Fruit fly (Drosophila melanogaster): Measurements from ENCODE around the gene CG14609.
A peak's percentile ranks its signal among the peaks of the same experiment; 100 is the strongest.

CG14609 gene

dm6 chr3R:7249460-7249859 lies 48.7 kb downstream of the CG14609 start, which contains the start of the genes CG1227 and Dtwd2 (continued):
- peak; percentile 86 for TF ChIP-seq Bteb2 (GFP tag; optimal IDR thresholded peaks at IDR 0.05)
- TF ChIP-seq ttk (GFP tag; IDR thresholded peaks at IDR 0.05), result peak; percentile 91
- TF ChIP-seq CG10274 (GFP tag; optimal IDR thresholded peaks at IDR 0.05), result peak; percentile 60
- TF ChIP-seq wek (GFP tag; optimal IDR thresholded peaks at IDR 0.05), result no peak
- peak; percentile 90 for TF ChIP-seq E2f1 (GFP tag; IDR thresholded peaks at IDR 0.05)
- peak; percentile 93 for TF ChIP-seq CG9817 (tag; optimal IDR thresholded peaks at IDR 0.05)
- peak; percentile 72 for TF ChIP-seq kah (GFP tag; optimal IDR thresholded peaks at IDR 0.05)
- TF ChIP-seq CG15479 (GFP tag; optimal IDR thresholded peaks at IDR 0.05), result no peak
- TF ChIP-seq CG17385 (GFP tag; optimal IDR thresholded peaks at IDR 0.05), result peak; percentile 88
- TF ChIP-seq Usf (GFP tag; optimal IDR thresholded peaks at IDR 0.05), result peak; percentile 65
- TF ChIP-seq CG3065 (GFP tag; optimal IDR thresholded peaks at IDR 0.05), result peak; percentile 11
- TF ChIP-seq CG14667 (GFP tag; IDR thresholded peaks at IDR 0.05), result peak; percentile 79
- peak; percentile 94 for TF ChIP-seq nerfin-1 (tag; optimal IDR thresholded peaks at IDR 0.05)
- peak; percentile 93 for TF ChIP-seq CG18599 (GFP tag; optimal IDR thresholded peaks at IDR 0.05)
- peak; percentile 84 for TF ChIP-seq CG14441 (GFP tag; IDR thresholded peaks at IDR 0.05)
- TF ChIP-seq CG7271 (tag; optimal IDR thresholded peaks at IDR 0.05), result peak; percentile 78
- peak; percentile 76 for TF ChIP-seq Hr3 (GFP tag; optimal IDR thresholded peaks at IDR 0.05)
- no peak for TF ChIP-seq knrl (GFP tag; IDR thresholded peaks at IDR 0.05; ENCODE audit: partially characterized antibody)
- TF ChIP-seq MTF-1 (GFP tag; optimal IDR thresholded peaks at IDR 0.05; ENCODE audit: borderline replicate concordance), result peak; percentile 76
- peak; percentile 77 for TF ChIP-seq schlank (tag; optimal IDR thresholded peaks at IDR 0.05)
- TF ChIP-seq toy (GFP tag; IDR thresholded peaks at IDR 0.05), result peak; percentile 74
- no peak for TF ChIP-seq mirr (GFP tag; optimal IDR thresholded peaks at IDR 0.05)
- TF ChIP-seq Meics (GFP tag; optimal IDR thresholded peaks at IDR 0.05), result peak; percentile 94
- TF ChIP-seq CoRest (tag; optimal IDR thresholded peaks at IDR 0.05), result peak; percentile 96
- TF ChIP-seq lmd (GFP tag; IDR thresholded peaks at IDR 0.05), result peak; percentile 89
- TF ChIP-seq unpg (GFP tag; optimal IDR thresholded peaks at IDR 0.05), result peak; percentile 98
- peak; percentile 13 for TF ChIP-seq Bdp1 (GFP tag; optimal IDR thresholded peaks at IDR 0.05)
- peak; percentile 92 for TF ChIP-seq CG32767 (GFP tag; IDR thresholded peaks at IDR 0.05)
- TF ChIP-seq ato (GFP tag; IDR thresholded peaks at IDR 0.05; ENCODE audit: partially characterized antibody), result no peak
- no peak for TF ChIP-seq CG2129 (GFP tag; IDR thresholded peaks at IDR 0.05; ENCODE audit: partially characterized antibody)
- no peak for TF ChIP-seq da (GFP tag; optimal IDR thresholded peaks at IDR 0.05)
- TF ChIP-seq CG4360 (GFP tag; IDR thresholded peaks at IDR 0.05), result peak; percentile 68
- no peak for TF ChIP-seq Sry-β (GFP tag; optimal IDR thresholded peaks at IDR 0.05)
- peak; percentile 49 for TF ChIP-seq sima (GFP tag; optimal IDR thresholded peaks at IDR 0.05)
- TF ChIP-seq gcm2 (GFP tag; optimal IDR thresholded peaks at IDR 0.05), result peak; percentile 43
- no peak for TF ChIP-seq D (optimal IDR thresholded peaks at IDR 0.05)
- TF ChIP-seq D (GFP tag; optimal IDR thresholded peaks at IDR 0.05), result no peak
- TF ChIP-seq CG8089 (GFP tag; optimal IDR thresholded peaks at IDR 0.05), result peak; percentile 7
- peak; percentile 69 for TF ChIP-seq CG2116 (GFP tag; optimal IDR thresholded peaks at IDR 0.05)
- no peak for TF ChIP-seq Dip2 (GFP tag; IDR thresholded peaks at IDR 0.05)
- TF ChIP-seq Lhr (GFP tag; optimal IDR thresholded peaks at IDR 0.05), result peak; percentile 61
- TF ChIP-seq cas (GFP tag; IDR thresholded peaks at IDR 0.05), result peak; percentile 83
- TF ChIP-seq chm (GFP tag; IDR thresholded peaks at IDR 0.05), result no peak; the same call in none of the 2 replicates
- TF ChIP-seq stwl (tag; optimal IDR thresholded peaks at IDR 0.05), result peak; percentile 60
- TF ChIP-seq crc (GFP tag; optimal IDR thresholded peaks at IDR 0.05), result peak; percentile 35
- TF ChIP-seq CG15011 (GFP tag; optimal IDR thresholded peaks at IDR 0.05), result no peak
- peak; percentile 8 for TF ChIP-seq gfzf (GFP tag; optimal IDR thresholded peaks at IDR 0.05)
- TF ChIP-seq salm (tag; optimal IDR thresholded peaks at IDR 0.05), result no peak
- no peak for TF ChIP-seq Deaf1 (tag; optimal IDR thresholded peaks at IDR 0.05)
- TF ChIP-seq Atf-2 (GFP tag; optimal IDR thresholded peaks at IDR 0.05), result peak; percentile 45
- peak; percentile 89 for TF ChIP-seq HLH3B (GFP tag; IDR thresholded peaks at IDR 0.05)

Measured in whole organism, embryonic.